Worm (Caenorhabditis elegans) whole organism, midembryonic: Measurements from ENCODE around the gene dyf-4.

Experiments used
- T22C8.4 ChIP-seq: fragments of 200-800 bp; sonication (Bioruptor generic); IDR thresholded peaks from 2 replicates; pipeline ENCODE4 v1.3.6; 2022; ENCODE audit warnings: missing genetic modification characterization, missing compliant biosample characterization
- cog-1 ChIP-seq: sonication (generic microtip); optimal IDR thresholded peaks from 2 replicates; lab custom pipeline; 2016; ENCODE audit warnings: missing genetic modification characterization, missing compliant biosample characterization
- flt-1 ChIP-seq: fragments of 200-800 bp; sonication (Bioruptor generic); IDR thresholded peaks from 2 replicates; pipeline ENCODE4 v1.3.6; 2022; ENCODE audit warnings: missing genetic modification characterization, missing compliant biosample characterization
- klf-2 ChIP-seq: fragments of 200-800 bp; sonication (Bioruptor generic); conservative IDR thresholded peaks from 2 replicates; pipeline ENCODE4 v1.3.6; 2022; ENCODE audit warnings: missing genetic modification reagents, missing genetic modification characterization, missing compliant biosample characterization
- med-1 ChIP-seq: sonication (generic microtip); optimal IDR thresholded peaks from 2 replicates; lab custom pipeline; 2017; ENCODE audit warnings: missing genetic modification characterization, mild to moderate bottlenecking, missing compliant biosample characterization, antibody characterized with exemption, missing genetic modification reagents; ENCODE audit not compliant: insufficient read depth
- ref-1 ChIP-seq: fragments of 200-800 bp; sonication (Bioruptor generic); conservative IDR thresholded peaks from 2 replicates; pipeline ENCODE4 v1.3.6; 2022; ENCODE audit warnings: missing genetic modification reagents, missing genetic modification characterization, missing compliant biosample characterization
- tab-1 ChIP-seq: fragments of 200-800 bp; sonication (Bioruptor generic); IDR thresholded peaks from 2 replicates; pipeline ENCODE4 v1.3.6; 2022; ENCODE audit warnings: missing genetic modification characterization, missing compliant biosample characterization

ce11 chrV:12564902-12565301, 39.4 kb upstream of the dyf-4 start:
- TF ChIP-seq flt-1 (GFP tag; lab: Robert Waterston, UW) (no peak), tab-1 (GFP tag; lab: Robert Waterston, UW) (no peak), cog-1 (tag; lab: Kevin White, UChicago) (no peak), med-1 (GFP tag; lab: Kevin White, UChicago) (no peak), ref-1 (no peak), klf-2 (GFP tag; lab: Robert Waterston, UW) (no peak), T22C8.4 (GFP tag; lab: Robert Waterston, UW) (no peak)
